Worm (Caenorhabditis elegans) whole organism, young adult: ENCODE data around the gene ida-1.

ENCODE experiments used
- B0019.2 ChIP-seq: fragments of 200-800 bp; sonication (Bioruptor generic); conservative IDR thresholded peaks from 2 replicates; pipeline ENCODE4 v1.3.6; 2022; ENCODE audit warnings: missing genetic modification reagents, missing genetic modification characterization, missing compliant biosample characterization
- B0035.1 ChIP-seq: sonication (generic microtip); optimal IDR thresholded peaks from 2 replicates; lab custom pipeline; 2016; ENCODE audit warnings: missing genetic modification characterization, mild to moderate bottlenecking, missing compliant biosample characterization, missing genotype, missing genetic modification reagents
- C06A6.2 ChIP-seq: fragments of 200-800 bp; sonication (Bioruptor generic); conservative IDR thresholded peaks from 2 replicates; pipeline ENCODE4 v1.3.6; 2022; ENCODE audit warnings: missing genetic modification characterization, missing compliant biosample characterization
- F23B12.7 ChIP-seq: sonication (generic microtip); optimal IDR thresholded peaks from 2 replicates; lab custom pipeline; 2017; ENCODE audit warnings: missing genetic modification characterization, mild to moderate bottlenecking, missing compliant biosample characterization, antibody characterized with exemption, moderate library complexity; ENCODE audit not compliant: insufficient read depth
- F52B5.7 ChIP-seq: sonication (generic microtip); optimal IDR thresholded peaks from 2 replicates; lab custom pipeline; 2016; ENCODE audit warnings: mild to moderate bottlenecking, missing genetic modification characterization, missing compliant biosample characterization
- F55B11.4 ChIP-seq: sonication (generic microtip); optimal IDR thresholded peaks from 2 replicates; lab custom pipeline; 2016; ENCODE audit warnings: missing compliant biosample characterization, missing genetic modification characterization, borderline replicate concordance; ENCODE audit not compliant: insufficient read depth
- K12H6.12 ChIP-seq: fragments of 200-800 bp; sonication (Bioruptor generic); optimal IDR thresholded peaks from 2 replicates; lab custom pipeline; 2018; ENCODE audit warnings: mild to moderate bottlenecking, missing genetic modification characterization, missing compliant biosample characterization
- Y53F4B.3 ChIP-seq: fragments of 200-800 bp; sonication (Bioruptor generic); IDR thresholded peaks from 2 replicates; pipeline ENCODE4 v1.3.6; 2022; ENCODE audit warnings: missing genetic modification reagents, missing genetic modification characterization, missing compliant biosample characterization
- Y56A3A.18 ChIP-seq: fragments of 200-800 bp; sonication (Bioruptor generic); IDR thresholded peaks from 2 replicates; pipeline ENCODE4 v1.3.6; 2022; ENCODE audit warnings: missing genetic modification reagents, missing genetic modification characterization, missing compliant biosample characterization
- Y79H2A.3 ChIP-seq: fragments of 200-800 bp; sonication (Bioruptor generic); conservative IDR thresholded peaks from 2 replicates; pipeline ENCODE4 v1.3.6; 2022; ENCODE audit warnings: missing genetic modification reagents, missing genetic modification characterization, missing compliant biosample characterization
- ama-1 ChIP-seq, 3 experiments: fragments of 150-350 bp in 1 of 3; sonication (generic microtip) in 2 of 3; optimal IDR thresholded peaks; 2 replicates each; lab custom pipeline; 2014 to 2018; ENCODE audit warnings: missing biosample characterization in 2 of 3, missing genetic modification characterization in 2 of 3, missing genetic modification reagents in 2 of 3
- aptf-3 ChIP-seq: fragments of 200-800 bp; sonication (Bioruptor generic); IDR thresholded peaks from 2 replicates; pipeline ENCODE4 v1.3.6; 2022; ENCODE audit warnings: missing genetic modification characterization, missing compliant biosample characterization
- attf-5 ChIP-seq: fragments of 200-800 bp; sonication (Bioruptor generic); optimal IDR thresholded peaks from 2 replicates; lab custom pipeline; 2018; ENCODE audit warnings: mild to moderate bottlenecking, missing genetic modification characterization, missing compliant biosample characterization
- cebp-2 ChIP-seq: fragments of 200-800 bp; sonication (Bioruptor generic); IDR thresholded peaks from 2 replicates; pipeline ENCODE4 v1.3.6; 2022; ENCODE audit warnings: missing genetic modification characterization, missing compliant biosample characterization
- ceh-27 ChIP-seq: fragments of 200-800 bp; sonication (Bioruptor generic); optimal IDR thresholded peaks from 2 replicates; lab custom pipeline; 2018; ENCODE audit warnings: mild to moderate bottlenecking, missing genetic modification characterization, moderate library complexity, missing compliant biosample characterization
- ceh-40 ChIP-seq: fragments of 200-800 bp; sonication (Bioruptor generic); IDR thresholded peaks from 2 replicates; pipeline ENCODE4 v1.3.6; 2022; ENCODE audit warnings: missing genetic modification characterization, missing compliant biosample characterization
- dox-1 ChIP-seq: fragments of 200-800 bp; sonication (Bioruptor generic); IDR thresholded peaks from 2 replicates; pipeline ENCODE4 v1.3.6; 2022; ENCODE audit warnings: missing genetic modification reagents, missing genetic modification characterization, missing compliant biosample characterization
- dpff-1 ChIP-seq: sonication (generic microtip); optimal IDR thresholded peaks from 2 replicates; lab custom pipeline; 2017; ENCODE audit warnings: mild to moderate bottlenecking, missing genetic modification characterization, missing compliant biosample characterization
- efl-1 ChIP-seq: fragments of 150-350 bp; optimal IDR thresholded peaks from 2 replicates; lab custom pipeline; 2014; ENCODE audit warnings: missing biosample characterization, missing genetic modification reagents, missing genetic modification characterization
- egl-44 ChIP-seq: fragments of 200-800 bp; sonication (Bioruptor generic); IDR thresholded peaks from 2 replicates; pipeline ENCODE4 v1.3.6; 2022; ENCODE audit warnings: missing genetic modification reagents, missing genetic modification characterization, missing compliant biosample characterization
- ets-4 ChIP-seq: fragments of 200-800 bp; sonication (Bioruptor generic); optimal IDR thresholded peaks from 2 replicates; lab custom pipeline; 2018; ENCODE audit warnings: mild to moderate bottlenecking, missing genetic modification characterization, missing compliant biosample characterization
- hmg-1.2 ChIP-seq: fragments of 200-800 bp; sonication (Bioruptor generic); IDR thresholded peaks from 2 replicates; pipeline ENCODE4 v1.3.6; 2022; ENCODE audit warnings: missing genetic modification reagents, missing genetic modification characterization, missing compliant biosample characterization
- hrde-1 ChIP-seq: sonication (generic microtip); optimal IDR thresholded peaks from 2 replicates; lab custom pipeline; 2016; ENCODE audit warnings: missing genetic modification characterization, mild to moderate bottlenecking, missing compliant biosample characterization, moderate library complexity, missing genotype, missing genetic modification reagents, borderline replicate concordance
- lag-1 ChIP-seq: fragments of 200-800 bp; sonication (Bioruptor generic); IDR thresholded peaks from 2 replicates; pipeline ENCODE4 v1.3.6; 2022; ENCODE audit warnings: missing genetic modification reagents, missing genetic modification characterization, missing compliant biosample characterization
- lin-35 ChIP-seq, 3 experiments: fragments of 150-350 bp in 2 of 3; sonication (generic microtip) in 1 of 3; optimal IDR thresholded peaks; 2 replicates each; lab custom pipeline; 2014 to 2018; ENCODE audit warnings: missing biosample characterization in 3 of 3, missing genetic modification characterization in 3 of 3, missing genetic modification reagents in 3 of 3
- lir-1 ChIP-seq: fragments of 200-800 bp; sonication (Bioruptor generic); conservative IDR thresholded peaks from 2 replicates; pipeline ENCODE4 v1.3.6; 2022; ENCODE audit warnings: missing genetic modification reagents, missing genetic modification characterization, missing compliant biosample characterization
- madf-10 ChIP-seq: sonication (generic microtip); optimal IDR thresholded peaks from 2 replicates; lab custom pipeline; 2016; ENCODE audit warnings: mild to moderate bottlenecking, missing genetic modification characterization, missing compliant biosample characterization
- madf-6 ChIP-seq: fragments of 200-800 bp; sonication (Bioruptor generic); IDR thresholded peaks from 2 replicates; pipeline ENCODE4 v1.3.6; 2022; ENCODE audit warnings: missing genetic modification reagents, missing genetic modification characterization, missing compliant biosample characterization
- madf-8 ChIP-seq: fragments of 200-800 bp; sonication (Bioruptor generic); conservative IDR thresholded peaks from 2 replicates; pipeline ENCODE4 v1.3.6; 2022; ENCODE audit warnings: missing genetic modification reagents, missing genetic modification characterization, missing compliant biosample characterization
- mcd-1 ChIP-seq: fragments of 200-800 bp; sonication (Bioruptor generic); IDR thresholded peaks from 2 replicates; pipeline ENCODE4 v1.3.6; 2022; ENCODE audit warnings: missing genetic modification reagents, missing genetic modification characterization, missing compliant biosample characterization
- mel-28 ChIP-seq: sonication (generic microtip); optimal IDR thresholded peaks from 2 replicates; lab custom pipeline; 2016; ENCODE audit warnings: borderline replicate concordance, mild to moderate bottlenecking, missing genetic modification characterization, missing compliant biosample characterization
- nfya-2 ChIP-seq: fragments of 200-800 bp; sonication (Bioruptor generic); IDR thresholded peaks from 2 replicates; pipeline ENCODE4 v1.3.6; 2022; ENCODE audit warnings: missing genetic modification reagents, missing genetic modification characterization, missing compliant biosample characterization
- nfyb-1 ChIP-seq: fragments of 200-800 bp; sonication (Bioruptor generic); IDR thresholded peaks from 2 replicates; pipeline ENCODE4 v1.3.6; 2022; ENCODE audit warnings: missing genetic modification reagents, missing genetic modification characterization, missing compliant biosample characterization
- nhr-120 ChIP-seq: fragments of 200-800 bp; sonication (Bioruptor generic); IDR thresholded peaks from 2 replicates; pipeline ENCODE4 v1.3.6; 2022; ENCODE audit warnings: missing genetic modification characterization, missing compliant biosample characterization
- nhr-80 ChIP-seq: sonication (generic microtip); optimal IDR thresholded peaks from 2 replicates; lab custom pipeline; 2016; ENCODE audit warnings: missing genetic modification characterization, missing compliant biosample characterization
- pbrm-1 ChIP-seq: fragments of 200-800 bp; sonication (Bioruptor generic); IDR thresholded peaks from 2 replicates; pipeline ENCODE4 v1.3.6; 2022; ENCODE audit warnings: missing genetic modification reagents, missing genetic modification characterization, missing compliant biosample characterization
- pha-4 ChIP-seq: fragments of 150-350 bp; sonication (generic microtip); optimal IDR thresholded peaks from 2 replicates; lab custom pipeline; 2014; ENCODE audit warnings: missing biosample characterization, missing genetic modification reagents, missing genetic modification characterization
- rec-8 ChIP-seq, 2 experiments: sonication (generic microtip); optimal IDR thresholded peaks; 2 replicates each; lab custom pipeline; 2016; ENCODE audit warnings: mild to moderate bottlenecking in 2 of 2, missing genetic modification characterization in 2 of 2, missing genetic modification reagents in 2 of 2, missing genotype in 2 of 2, missing biosample characterization in 1 of 2, missing compliant biosample characterization in 1 of 2, moderate library complexity in 1 of 2
- snpc-1.1 ChIP-seq: sonication (generic microtip); optimal IDR thresholded peaks from 2 replicates; lab custom pipeline; 2017; ENCODE audit warnings: missing genetic modification characterization, mild to moderate bottlenecking, missing compliant biosample characterization, antibody characterized with exemption, moderate library complexity, missing genotype, missing genetic modification reagents; ENCODE audit not compliant: insufficient read depth
- tbp1 ChIP-seq: fragments of 200-800 bp; sonication (Bioruptor generic); optimal IDR thresholded peaks from 2 replicates; lab custom pipeline; 2018; ENCODE audit warnings: mild to moderate bottlenecking, missing genetic modification characterization, missing compliant biosample characterization
- tbx-9 ChIP-seq: sonication (generic microtip); optimal IDR thresholded peaks from 2 replicates; lab custom pipeline; 2016; ENCODE audit warnings: borderline replicate concordance, missing genetic modification characterization, inconsistent platforms, missing compliant biosample characterization
- unc-62 ChIP-seq: fragments of 150-350 bp; optimal IDR thresholded peaks from 2 replicates; lab custom pipeline; 2014; ENCODE audit warnings: missing biosample characterization, missing genetic modification reagents, missing genetic modification characterization
- zim-3 ChIP-seq: sonication (generic microtip); optimal IDR thresholded peaks from 2 replicates; lab custom pipeline; 2017; ENCODE audit warnings: mild to moderate bottlenecking, missing genetic modification characterization, moderate library complexity, missing compliant biosample characterization
- ztf-25 ChIP-seq: fragments of 200-800 bp; sonication (Bioruptor generic); IDR thresholded peaks from 2 replicates; pipeline ENCODE4 v1.3.6; 2022; ENCODE audit warnings: missing genetic modification reagents, missing genetic modification characterization, missing compliant biosample characterization
- ztf-6 ChIP-seq: fragments of 200-800 bp; sonication (Bioruptor generic); IDR thresholded peaks from 2 replicates; pipeline ENCODE4 v1.3.6; 2022; ENCODE audit warnings: missing genetic modification reagents, missing genetic modification characterization, missing compliant biosample characterization

ida-1 gene

ce11 chrIII:5755204-5755603 is at the start of gene ida-1:
Gene ida-1, plus strand, starts transcription at chrIII:5755539.
- TF ChIP-seq ceh-27 (GFP tag; lab: Kevin White, UChicago) (peak; percentile 28), K12H6.12 (peak; percentile 60), ama-1 (optimal IDR thresholded peaks at IDR 0.05; lab: Kevin White, UChicago) (no peak), ama-1 (GFP tag; optimal IDR thresholded peaks at IDR 0.05; lab: Kevin White, UChicago) (no peak), Y53F4B.3 (GFP tag; lab: Robert Waterston, UW) (no peak), ztf-6 (GFP tag; lab: Robert Waterston, UW) (no peak), F23B12.7 (tag; lab: Kevin White, UChicago) (no peak), hmg-1.2 (GFP tag; lab: Robert Waterston, UW) (peak; percentile 65), egl-44 (no peak), nfyb-1 (no peak), mcd-1 (GFP tag; lab: Robert Waterston, UW) (peak; percentile 63), lir-1 (GFP tag; lab: Robert Waterston, UW) (no peak), ztf-25 (no peak)

- 0 out of 2 replicates have a peak, but pooled peaks have one; percentile 19 for TF ChIP-seq C06A6.2 (GFP tag; lab: Robert Waterston, UW)
- TF ChIP-seq B0019.2 = peak; percentile 48; the same call in 1 of the 2 replicates
- TF ChIP-seq tbx-9 (tag; lab: Kevin White, UChicago) = no peak
- no peak for TF ChIP-seq mel-28 (tag; lab: Kevin White, UChicago)
- TF ChIP-seq madf-6 = peak; percentile 80
- TF ChIP-seq aptf-3 (GFP tag; lab: Robert Waterston, UW) = no peak
- TF ChIP-seq cebp-2 (GFP tag; lab: Robert Waterston, UW) = no peak
- TF ChIP-seq Y56A3A.18 (GFP tag; lab: Robert Waterston, UW) = no peak
- TF ChIP-seq pbrm-1 = peak; percentile 67
- TF ChIP-seq dpff-1 = no peak
- peak; percentile 59 for TF ChIP-seq K12H6.12
- no peak for TF ChIP-seq F55B11.4
- peak; percentile 54 for TF ChIP-seq snpc-1.1 (tag; lab: Kevin White, UChicago)
- TF ChIP-seq dox-1 (GFP tag; lab: Robert Waterston, UW) = peak; percentile 60; the same call in 1 of the 2 replicates
- TF ChIP-seq nhr-120 (GFP tag; lab: Robert Waterston, UW) = no peak
- peak; percentile 41 for TF ChIP-seq madf-8 (GFP tag; lab: Robert Waterston, UW)
- TF ChIP-seq F52B5.7 (tag; lab: Kevin White, UChicago) = no peak
- TF ChIP-seq nfyb-1 = 0 out of 2 replicates have a peak, but pooled peaks have one; percentile 12
- TF ChIP-seq efl-1 (GFP tag; lab: Kevin White, UChicago) = peak; percentile 65
- TF ChIP-seq madf-10 (tag; lab: Kevin White, UChicago) = peak; percentile 55
- TF ChIP-seq pha-4 = peak; percentile 18
- no peak for TF ChIP-seq ztf-6 (GFP tag; lab: Robert Waterston, UW)
- no peak for TF ChIP-seq zim-3 (tag; lab: Kevin White, UChicago)
- TF ChIP-seq ceh-40 (GFP tag; lab: Robert Waterston, UW) = no peak
- no peak for TF ChIP-seq hrde-1 (tag; lab: Kevin White, UChicago)
- TF ChIP-seq lag-1 (GFP tag; lab: Robert Waterston, UW) = no peak
- no peak for TF ChIP-seq ets-4 (GFP tag; lab: Kevin White, UChicago)
- peak in 1 of 3 experiments; percentile 85 for TF ChIP-seq lin-35 (GFP tag; optimal IDR thresholded peaks at IDR 0.05; lab: Kevin White, UChicago)
- TF ChIP-seq Y79H2A.3 (GFP tag; lab: Robert Waterston, UW) = no peak
- no peak for TF ChIP-seq unc-62 (GFP tag; lab: Kevin White, UChicago)
- no peak for TF ChIP-seq B0035.1 (tag; lab: Kevin White, UChicago)
- TF ChIP-seq nhr-80 = peak; percentile 5
- TF ChIP-seq nfya-2 (GFP tag; lab: Robert Waterston, UW) = no peak
- no peak for TF ChIP-seq rec-8 (tag; optimal IDR thresholded peaks at IDR 0.05; lab: Kevin White, UChicago)
- TF ChIP-seq ceh-27 (GFP tag; lab: Kevin White, UChicago) = peak; percentile 77
- TF ChIP-seq attf-5 (GFP tag; lab: Kevin White, UChicago) = peak; percentile 91
- TF ChIP-seq tbp1 (GFP tag; lab: Kevin White, UChicago) = peak; percentile 61
These were observed 49.2 kb upstream of the ida-1 start, which contains the start of gene rpl-23 for ce11 chrIII:5706077-5706627. Gene rpl-23, minus strand, starts transcription at chrIII:5706127.
